Worm (Caenorhabditis elegans) whole organism, L4/young adult: ENCODE measurements around the gene D1086.5.

Source experiments
- W03F9.2 ChIP-seq: fragments of 150-350 bp; optimal IDR thresholded peaks from 2 replicates; lab custom pipeline; 2014; ENCODE audit warnings: missing biosample characterization, missing genetic modification characterization
- dao-5 ChIP-seq: sonication (generic microtip); optimal IDR thresholded peaks from 2 replicates; lab custom pipeline; 2016; ENCODE audit warnings: missing genotype, missing genetic modification characterization, moderate library complexity, missing compliant biosample characterization
- him-1 ChIP-seq: sonication (generic microtip); optimal IDR thresholded peaks from 2 replicates; lab custom pipeline; 2016; ENCODE audit warnings: missing genotype, missing genetic modification reagents, missing genetic modification characterization, missing compliant biosample characterization

- TF ChIP-seq him-1 (tag; lab: Kevin White, UChicago) (no peak), dao-5 (tag; lab: Kevin White, UChicago) (no peak), W03F9.2 (tag; lab: Kevin White, UChicago) (no peak)
Observed at ce11 chrV:14128858-14129257, 38.7 kb upstream of the D1086.5 start.
